Worm (Caenorhabditis elegans) whole organism, L4 larva: ENCODE results near the gene isy-1.

ENCODE experiments used
- F26F4.8 ChIP-seq: fragments of 200-800 bp; sonication (Bioruptor generic); conservative IDR thresholded peaks from 2 replicates; pipeline ENCODE4 v1.3.6; 2022; ENCODE audit warnings: missing genetic modification characterization, missing compliant biosample characterization
- F37D6.2 ChIP-seq: sonication (generic microtip); optimal IDR thresholded peaks from 2 replicates; lab custom pipeline; 2016; ENCODE audit warnings: mild to moderate bottlenecking, missing genetic modification characterization, missing compliant biosample characterization
- Y105C5A.15 ChIP-seq: fragments of 200-800 bp; sonication (Bioruptor generic); IDR thresholded peaks from 2 replicates; pipeline ENCODE4 v1.3.6; 2022; ENCODE audit warnings: missing genetic modification characterization, missing compliant biosample characterization
- Y48G9A.11 ChIP-seq: fragments of 200-800 bp; sonication (Bioruptor generic); IDR thresholded peaks from 2 replicates; pipeline ENCODE4 v1.3.6; 2022; ENCODE audit warnings: missing genetic modification reagents, missing genetic modification characterization, missing compliant biosample characterization
- Y5F2A.4 ChIP-seq: fragments of 200-800 bp; sonication (Bioruptor generic); optimal IDR thresholded peaks from 2 replicates; lab custom pipeline; 2018; ENCODE audit warnings: mild to moderate bottlenecking, missing genetic modification characterization, missing compliant biosample characterization
- aha-1 ChIP-seq: fragments of 150-350 bp; peaks from one replicate; lab custom pipeline; 2014; ENCODE audit warnings: missing biosample characterization, missing genetic modification characterization
- aly-2 ChIP-seq: sonication (generic microtip); optimal IDR thresholded peaks from 2 replicates; lab custom pipeline; 2018; ENCODE audit warnings: missing biosample characterization, missing genetic modification characterization
- ama-1 ChIP-seq: fragments of 150-350 bp; optimal IDR thresholded peaks from 2 replicates; lab custom pipeline; 2014; ENCODE audit warnings: inconsistent platforms, mixed read lengths
- ceh-20 ChIP-seq: fragments of 200-800 bp; sonication (Bioruptor generic); IDR thresholded peaks from 2 replicates; pipeline ENCODE4 v1.3.6; 2022; ENCODE audit warnings: missing genetic modification reagents, missing genetic modification characterization, missing compliant biosample characterization
- ceh-44 ChIP-seq: fragments of 200-800 bp; sonication (Bioruptor generic); IDR thresholded peaks from 2 replicates; pipeline ENCODE4 v1.3.6; 2022; ENCODE audit warnings: missing genetic modification reagents, missing genetic modification characterization, missing compliant biosample characterization
- ceh-62 ChIP-seq: sonication (generic microtip); optimal IDR thresholded peaks from 2 replicates; lab custom pipeline; 2017; ENCODE audit warnings: missing biosample characterization, missing genetic modification characterization
- ceh-82 ChIP-seq: sonication (generic microtip); optimal IDR thresholded peaks from 2 replicates; lab custom pipeline; 2017; ENCODE audit warnings: missing biosample characterization, missing genetic modification characterization
- ces-1 ChIP-seq: fragments of 150-350 bp; sonication (generic microtip); optimal IDR thresholded peaks from 4 replicates; lab custom pipeline; 2014; ENCODE audit warnings: missing biosample characterization, missing genetic modification reagents, missing genetic modification characterization
- ctbp-1 ChIP-seq: fragments of 200-800 bp; sonication (Bioruptor generic); IDR thresholded peaks from 2 replicates; pipeline ENCODE4 v1.3.6; 2022; ENCODE audit warnings: missing genetic modification reagents, missing genetic modification characterization, missing compliant biosample characterization
- dmd-8 ChIP-seq: fragments of 200-800 bp; sonication (Bioruptor generic); IDR thresholded peaks from 2 replicates; pipeline ENCODE4 v1.3.6; 2022; ENCODE audit warnings: missing genetic modification characterization, missing compliant biosample characterization
- dve-1 ChIP-seq: sonication (generic microtip); optimal IDR thresholded peaks from 2 replicates; lab custom pipeline; 2017; ENCODE audit warnings: antibody characterized with exemption, mild to moderate bottlenecking, missing genetic modification characterization, missing compliant biosample characterization; ENCODE audit not compliant: insufficient read depth
- egl-43 ChIP-seq: fragments of 200-800 bp; sonication (Bioruptor generic); IDR thresholded peaks from 2 replicates; pipeline ENCODE4 v1.3.6; 2022; ENCODE audit warnings: missing genetic modification reagents, missing genetic modification characterization, missing compliant biosample characterization
- fos-1 ChIP-seq: fragments of 150-350 bp; optimal IDR thresholded peaks from 2 replicates; lab custom pipeline; 2014; ENCODE audit warnings: missing biosample characterization, missing genetic modification characterization
- hif-1 ChIP-seq, 2 experiments: sonication (generic microtip); optimal IDR thresholded peaks; 2 replicates each; lab custom pipeline; 2016 to 2017; ENCODE audit warnings: missing compliant biosample characterization in 2 of 2, missing genetic modification characterization in 2 of 2, missing genetic modification reagents in 2 of 2, missing genotype in 2 of 2, mild to moderate bottlenecking in 1 of 2
- lim-7 ChIP-seq: fragments of 200-800 bp; sonication (Bioruptor generic); IDR thresholded peaks from 2 replicates; pipeline ENCODE4 v1.3.6; 2022; ENCODE audit warnings: missing genetic modification characterization, missing compliant biosample characterization
- lin-1 ChIP-seq: fragments of 200-800 bp; sonication (Bioruptor generic); IDR thresholded peaks from 2 replicates; pipeline ENCODE4 v1.3.6; 2022; ENCODE audit warnings: missing genetic modification reagents, missing genetic modification characterization, missing compliant biosample characterization
- lin-13 ChIP-seq: fragments of 150-350 bp; optimal IDR thresholded peaks from 2 replicates; lab custom pipeline; 2014; ENCODE audit warnings: missing biosample characterization, missing genetic modification reagents, missing genetic modification characterization
- lin-15B ChIP-seq: fragments of 150-350 bp; sonication (generic microtip); optimal IDR thresholded peaks from 3 replicates; lab custom pipeline; 2014; ENCODE audit warnings: missing biosample characterization, missing genetic modification characterization
- lin-38 ChIP-seq: fragments of 200-800 bp; sonication (Bioruptor generic); IDR thresholded peaks from 2 replicates; pipeline ENCODE4 v1.3.6; 2022; ENCODE audit warnings: missing genetic modification reagents, missing genetic modification characterization, missing compliant biosample characterization
- lir-3 ChIP-seq: sonication (generic microtip); optimal IDR thresholded peaks from 2 replicates; lab custom pipeline; 2016; ENCODE audit warnings: mild to moderate bottlenecking, missing genetic modification characterization, missing compliant biosample characterization
- madf-5 ChIP-seq, 2 experiments: fragments of 200-800 bp; sonication (Bioruptor generic); IDR thresholded peaks; 2 replicates each; pipeline ENCODE4 v1.3.6; 2022; ENCODE audit warnings: missing compliant biosample characterization in 2 of 2, missing genetic modification characterization in 2 of 2
- madf-9 ChIP-seq: fragments of 200-800 bp; sonication (Bioruptor generic); conservative IDR thresholded peaks from 2 replicates; pipeline ENCODE4 v1.3.6; 2022; ENCODE audit warnings: missing genetic modification reagents, missing genetic modification characterization, missing compliant biosample characterization
- mdl-1 ChIP-seq, 2 experiments: fragments of 150-350 bp in 1 of 2; sonication (generic microtip) in 1 of 2; optimal IDR thresholded peaks; 2 replicates each; lab custom pipeline; 2014 to 2017; ENCODE audit warnings: missing biosample characterization in 2 of 2, missing genetic modification characterization in 2 of 2
- mdt-29 ChIP-seq: fragments of 200-800 bp; sonication (Bioruptor generic); IDR thresholded peaks from 2 replicates; pipeline ENCODE4 v1.3.6; 2022; ENCODE audit warnings: missing genetic modification reagents, missing genetic modification characterization, missing compliant biosample characterization
- mep-1 ChIP-seq: fragments of 150-350 bp; sonication (generic microtip); optimal IDR thresholded peaks from 3 replicates; lab custom pipeline; 2014; ENCODE audit warnings: missing biosample characterization, missing genetic modification characterization
- mes-2 ChIP-seq: sonication (generic microtip); optimal IDR thresholded peaks from 2 replicates; lab custom pipeline; 2016; ENCODE audit warnings: missing genotype, mild to moderate bottlenecking, missing genetic modification characterization, missing compliant biosample characterization; ENCODE audit not compliant: poor library complexity, severe bottlenecking
- mxl-3 ChIP-seq: fragments of 200-800 bp; sonication (Bioruptor generic); optimal IDR thresholded peaks from 2 replicates; lab custom pipeline; 2018; ENCODE audit warnings: mild to moderate bottlenecking, missing genetic modification characterization, missing compliant biosample characterization
- nhr-11 ChIP-seq: fragments of 150-350 bp; optimal IDR thresholded peaks from 2 replicates; lab custom pipeline; 2014; ENCODE audit warnings: missing biosample characterization, missing genetic modification characterization
- nhr-111 ChIP-seq: fragments of 200-800 bp; sonication (Bioruptor generic); optimal IDR thresholded peaks from 2 replicates; lab custom pipeline; 2018; ENCODE audit warnings: mild to moderate bottlenecking, missing genetic modification characterization, missing compliant biosample characterization
- nhr-237 ChIP-seq: sonication (generic microtip); optimal IDR thresholded peaks from 2 replicates; lab custom pipeline; 2017; ENCODE audit warnings: missing biosample characterization, missing genetic modification characterization
- nhr-28 ChIP-seq: fragments of 150-350 bp; optimal IDR thresholded peaks from 2 replicates; lab custom pipeline; 2014; ENCODE audit warnings: missing biosample characterization, missing genetic modification characterization
- nhr-42 ChIP-seq: fragments of 200-800 bp; sonication (Bioruptor generic); IDR thresholded peaks from 2 replicates; pipeline ENCODE4 v1.3.6; 2022; ENCODE audit warnings: missing genetic modification characterization, missing compliant biosample characterization
- rbr-2 ChIP-seq: sonication (generic microtip); optimal IDR thresholded peaks from 2 replicates; lab custom pipeline; 2016; ENCODE audit warnings: missing genotype, missing genetic modification characterization, missing compliant biosample characterization
- sdz-12 ChIP-seq: fragments of 200-800 bp; sonication (Bioruptor generic); optimal IDR thresholded peaks from 2 replicates; lab custom pipeline; 2018; ENCODE audit warnings: mild to moderate bottlenecking, missing genetic modification characterization, missing compliant biosample characterization
- set-16 ChIP-seq: fragments of 200-800 bp; sonication (Bioruptor generic); IDR thresholded peaks from 2 replicates; pipeline ENCODE4 v1.3.6; 2022; ENCODE audit warnings: missing genetic modification reagents, missing genetic modification characterization, missing compliant biosample characterization
- skn-1 ChIP-seq: fragments of 150-350 bp; optimal IDR thresholded peaks from 2 replicates; lab custom pipeline; 2014; ENCODE audit warnings: missing biosample characterization, missing genetic modification characterization
- spr-1 ChIP-seq: sonication (generic microtip); optimal IDR thresholded peaks from 2 replicates; lab custom pipeline; 2016; ENCODE audit warnings: mild to moderate bottlenecking, missing genetic modification characterization, missing compliant biosample characterization
- spr-3 ChIP-seq: fragments of 200-800 bp; sonication (Bioruptor generic); optimal IDR thresholded peaks from 2 replicates; lab custom pipeline; 2018; ENCODE audit warnings: mild to moderate bottlenecking, missing genetic modification characterization, missing compliant biosample characterization
- tag-97 ChIP-seq: fragments of 200-800 bp; sonication (Bioruptor generic); IDR thresholded peaks from 2 replicates; pipeline ENCODE4 v1.3.6; 2022; ENCODE audit warnings: missing genetic modification characterization, missing compliant biosample characterization
- tra-1 ChIP-seq: fragments of 200-800 bp; sonication (Bioruptor generic); IDR thresholded peaks from 2 replicates; pipeline ENCODE4 v1.3.6; 2022; ENCODE audit warnings: missing genetic modification reagents, missing genetic modification characterization, missing compliant biosample characterization
- unc-62 ChIP-seq, 3 experiments: fragments of 150-350 bp in 1 of 3; sonication (generic microtip); optimal IDR thresholded peaks in 2 of 3; peaks in 1 of 3; 1 replicate in 1 of 3; 2 replicates in 2 of 3; lab custom pipeline; 2014 to 2017; ENCODE audit warnings: missing biosample characterization in 3 of 3, missing genetic modification characterization in 3 of 3, missing genetic modification reagents in 3 of 3, missing genotype in 1 of 3
- vab-7 ChIP-seq: fragments of 200-800 bp; sonication (Bioruptor generic); IDR thresholded peaks from 2 replicates; pipeline ENCODE4 v1.3.6; 2022; ENCODE audit warnings: missing genetic modification reagents, missing genetic modification characterization, missing compliant biosample characterization
- zag-1 ChIP-seq: fragments of 150-350 bp; optimal IDR thresholded peaks from 2 replicates; lab custom pipeline; 2014; ENCODE audit warnings: missing biosample characterization, missing genetic modification characterization
- zip-11 ChIP-seq: fragments of 200-800 bp; sonication (Bioruptor generic); IDR thresholded peaks from 2 replicates; pipeline ENCODE4 v1.3.6; 2022; ENCODE audit warnings: missing genetic modification characterization, missing compliant biosample characterization

The isy-1 gene

ce11 chrV:10967594-10968273 lies 32.8 kb downstream of the isy-1 start (continued):
- TF ChIP-seq fos-1 (tag; lab: Kevin White, UChicago): no peak
- TF ChIP-seq nhr-111 (GFP tag; lab: Kevin White, UChicago): no peak
- peak in 1 of 2 experiments; percentile 86 for TF ChIP-seq unc-62 (GFP tag; optimal IDR thresholded peaks at IDR 0.05 in 1 of 2; lab: Kevin White, UChicago)
- TF ChIP-seq unc-62 (tag; optimal IDR thresholded peaks at IDR 0.05; lab: Kevin White, UChicago): no peak

DNA sequence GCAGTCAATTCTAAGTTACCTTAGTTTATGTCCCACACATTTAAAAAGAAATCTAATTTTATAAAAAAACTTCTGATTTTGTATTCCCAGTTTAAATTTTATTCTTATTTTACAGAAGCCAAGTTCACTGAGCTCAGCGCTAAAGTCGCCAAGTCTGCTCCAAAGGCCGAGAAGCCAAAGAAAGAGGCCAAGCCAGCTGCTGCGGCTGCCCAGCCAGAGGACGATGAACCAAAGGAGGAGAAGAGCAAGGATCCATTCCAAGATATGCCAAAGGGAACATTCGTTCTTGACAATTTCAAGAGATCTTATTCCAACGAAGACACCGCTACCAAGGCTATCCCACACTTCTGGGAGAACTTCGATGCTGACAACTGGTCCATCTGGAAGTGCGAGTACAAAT lies 33.6 kb downstream of the isy-1 start:
- TF ChIP-seq lin-15B (tag; lab: Kevin White, UChicago): no peak
- TF ChIP-seq tag-97 (GFP tag; lab: Robert Waterston, UW): no peak
- no peak for TF ChIP-seq nhr-11 (tag; lab: Kevin White, UChicago)
- TF ChIP-seq F26F4.8: no peak
- no peak for TF ChIP-seq lin-13 (GFP tag; lab: Kevin White, UChicago)
- no peak for TF ChIP-seq Y105C5A.15 (GFP tag; lab: Robert Waterston, UW)
- TF ChIP-seq nhr-42: no peak
- TF ChIP-seq tra-1 (GFP tag; lab: Robert Waterston, UW): no peak
- TF ChIP-seq ama-1: no peak
- no peak for TF ChIP-seq vab-7 (GFP tag; lab: Robert Waterston, UW)
- no peak for TF ChIP-seq ces-1 (GFP tag; lab: Kevin White, UChicago)
- TF ChIP-seq skn-1: no peak
- no peak for TF ChIP-seq spr-1
- TF ChIP-seq ceh-20 (GFP tag; lab: Robert Waterston, UW): no peak
- TF ChIP-seq nhr-111 (GFP tag; lab: Kevin White, UChicago): no peak
- no peak for TF ChIP-seq mdt-29 (GFP tag; lab: Robert Waterston, UW)
- TF ChIP-seq mep-1 (tag; lab: Kevin White, UChicago): no peak
- peak; percentile 34 for TF ChIP-seq sdz-12 (GFP tag; lab: Kevin White, UChicago)
- TF ChIP-seq lir-3 (tag; lab: Kevin White, UChicago): no peak
- no peak for TF ChIP-seq dmd-8 (GFP tag; lab: Robert Waterston, UW)
- no peak for TF ChIP-seq zip-11 (GFP tag; lab: Robert Waterston, UW)
- no peak for TF ChIP-seq nhr-237 (tag; lab: Kevin White, UChicago)
- TF ChIP-seq aha-1: peak; percentile 78
- peak; percentile 54 for TF ChIP-seq set-16
- no peak for TF ChIP-seq rbr-2 (tag; lab: Kevin White, UChicago)
- no peak for TF ChIP-seq hif-1 (tag; optimal IDR thresholded peaks at IDR 0.05; lab: Kevin White, UChicago)
- TF ChIP-seq zag-1: no peak
- TF ChIP-seq egl-43: 0 out of 2 replicates have a peak, but pooled peaks have one; percentile 44
- TF ChIP-seq mxl-3 (GFP tag; lab: Kevin White, UChicago): no peak
- TF ChIP-seq Y5F2A.4 (GFP tag; lab: Kevin White, UChicago): no peak
- TF ChIP-seq F37D6.2 (tag; lab: Kevin White, UChicago): no peak
- TF ChIP-seq Y48G9A.11 (GFP tag; lab: Robert Waterston, UW): no peak
- TF ChIP-seq lin-38 (GFP tag; lab: Robert Waterston, UW): peak; percentile 44
- no peak for TF ChIP-seq spr-3 (GFP tag; lab: Kevin White, UChicago)
- TF ChIP-seq nhr-28 (tag; lab: Kevin White, UChicago): no peak
- no peak for TF ChIP-seq ceh-82 (tag; lab: Kevin White, UChicago)
- TF ChIP-seq aly-2 (tag; lab: Kevin White, UChicago): no peak
- TF ChIP-seq ceh-62 (tag; lab: Kevin White, UChicago): no peak
- no peak for TF ChIP-seq dve-1
- 0 out of 4 replicates have a peak, but pooled peaks of 1 of the 2 experiments have one; percentile 48 for TF ChIP-seq madf-5 (GFP tag; IDR thresholded peaks at IDR 0.05; lab: Robert Waterston, UW)
- no peak for TF ChIP-seq lim-7 (GFP tag; lab: Robert Waterston, UW)
- no peak for TF ChIP-seq ctbp-1 (GFP tag; lab: Robert Waterston, UW)
- TF ChIP-seq ceh-44 (GFP tag; lab: Robert Waterston, UW): no peak
- TF ChIP-seq mdl-1 (tag; optimal IDR thresholded peaks at IDR 0.05; lab: Kevin White, UChicago): no peak
- no peak for TF ChIP-seq lin-1
- TF ChIP-seq mes-2 (tag; lab: Kevin White, UChicago): no peak
- no peak for TF ChIP-seq madf-9 (GFP tag; lab: Robert Waterston, UW)
